Fruit fly (Drosophila melanogaster) whole organism, embryonic: ENCODE data around the gene CG6295.

ENCODE experiments used
- Abd-B ChIP-seq: fragments of 200-800 bp; sonication (Bioruptor generic); optimal IDR thresholded peaks from 2 replicates; lab custom pipeline; 2018; ENCODE audit warnings: missing biosample characterization, mild to moderate bottlenecking, missing genetic modification characterization, moderate library complexity
- Ada2b ChIP-seq: fragments of 200-800 bp; sonication (Bioruptor generic); IDR thresholded peaks from 2 replicates; pipeline ENCODE4 v1.3.6; 2022; ENCODE audit warnings: missing biosample characterization, missing genetic modification characterization
- Antp ChIP-seq: fragments of 200-800 bp; sonication (Bioruptor generic); optimal IDR thresholded peaks from 3 replicates; lab custom pipeline; 2016; ENCODE audit warnings: missing biosample characterization, missing genetic modification characterization
- Bteb2 ChIP-seq: fragments of 200-800 bp; sonication (Bioruptor generic); optimal IDR thresholded peaks from 2 replicates; lab custom pipeline; 2016; ENCODE audit warnings: missing biosample characterization, missing genetic modification characterization
- CG10267 ChIP-seq: fragments of 200-800 bp; sonication (Bioruptor generic); optimal IDR thresholded peaks from 2 replicates; lab custom pipeline; 2018; ENCODE audit warnings: missing biosample characterization, mild to moderate bottlenecking, missing genetic modification characterization, moderate library complexity
- CG10959 ChIP-seq: fragments of 200-800 bp; sonication (Bioruptor generic); IDR thresholded peaks from 2 replicates; pipeline ENCODE4 v1.3.6; 2022; ENCODE audit warnings: missing biosample characterization, missing genetic modification characterization
- CG14667 ChIP-seq: fragments of 200-800 bp; sonication (Bioruptor generic); IDR thresholded peaks from 2 replicates; pipeline ENCODE4 v1.3.6; 2022; ENCODE audit warnings: missing biosample characterization, missing genetic modification characterization
- CG16815 ChIP-seq: fragments of 200-800 bp; sonication (Bioruptor generic); optimal IDR thresholded peaks from 3 replicates; lab custom pipeline; 2017; ENCODE audit warnings: missing biosample characterization, mild to moderate bottlenecking, missing genetic modification characterization
- CG17361 ChIP-seq: fragments of 200-800 bp; sonication (Bioruptor generic); IDR thresholded peaks from 3 replicates; pipeline ENCODE4 v1.3.6; 2022; ENCODE audit warnings: missing biosample characterization, missing genetic modification characterization
- CG17385 ChIP-seq: fragments of 200-800 bp; sonication (Bioruptor generic); optimal IDR thresholded peaks from 3 replicates; lab custom pipeline; 2018; ENCODE audit warnings: missing biosample characterization, mild to moderate bottlenecking, missing genetic modification characterization
- CG2120 ChIP-seq: fragments of 200-800 bp; sonication (Bioruptor generic); optimal IDR thresholded peaks from 3 replicates; lab custom pipeline; 2016; ENCODE audit warnings: missing biosample characterization, missing genetic modification characterization
- CG31224 ChIP-seq: fragments of 200-800 bp; sonication (Bioruptor generic); IDR thresholded peaks from 2 replicates; pipeline ENCODE4 v1.3.6; 2022; ENCODE audit warnings: missing biosample characterization, missing genetic modification characterization
- CG33213 ChIP-seq: fragments of 200-800 bp; sonication (Bioruptor generic); optimal IDR thresholded peaks from 3 replicates; lab custom pipeline; 2016; ENCODE audit warnings: missing biosample characterization, missing genetic modification characterization
- CG3847 ChIP-seq: fragments of 200-800 bp; sonication (Bioruptor generic); IDR thresholded peaks from 2 replicates; pipeline ENCODE4 v1.3.6; 2022; ENCODE audit warnings: missing biosample characterization, missing genetic modification characterization
- CG6765 ChIP-seq: fragments of 200-800 bp; sonication (Bioruptor generic); optimal IDR thresholded peaks from 3 replicates; lab custom pipeline; 2017; ENCODE audit warnings: missing biosample characterization, mild to moderate bottlenecking, missing genetic modification characterization
- CG7745 ChIP-seq: fragments of 200-800 bp; sonication (Bioruptor generic); optimal IDR thresholded peaks from 2 replicates; lab custom pipeline; 2018; ENCODE audit warnings: missing biosample characterization, mild to moderate bottlenecking, missing genetic modification characterization, moderate library complexity
- CG8944 ChIP-seq: fragments of 200-800 bp; sonication (Bioruptor generic); optimal IDR thresholded peaks from 3 replicates; lab custom pipeline; 2016; ENCODE audit warnings: missing biosample characterization, missing genetic modification characterization
- CG9609 ChIP-seq: fragments of 200-800 bp; sonication (Bioruptor generic); optimal IDR thresholded peaks from 3 replicates; lab custom pipeline; 2016; ENCODE audit warnings: missing biosample characterization, missing genetic modification characterization
- CG9932 ChIP-seq: fragments of 200-800 bp; sonication (Bioruptor generic); IDR thresholded peaks from 2 replicates; pipeline ENCODE4 v1.3.6; 2022; ENCODE audit warnings: missing biosample characterization, missing genetic modification characterization
- CoRest ChIP-seq: fragments of 200-800 bp; sonication (Bioruptor generic); optimal IDR thresholded peaks from 3 replicates; lab custom pipeline; 2018; ENCODE audit warnings: missing biosample characterization, mild to moderate bottlenecking, missing genetic modification characterization, moderate library complexity
- D ChIP-seq, 2 experiments: fragments of 200-800 bp in 1 of 2; fragments of >200 bp in 1 of 2; sonication (Bioruptor generic) in 1 of 2; optimal IDR thresholded peaks; 2 replicates in 1 of 2; 3 replicates in 1 of 2; lab custom pipeline; 2017; ENCODE audit warnings: mild to moderate bottlenecking in 1 of 2, missing biosample characterization in 1 of 2, missing genetic modification characterization in 1 of 2, missing genetic modification reagents in 1 of 2
- D19B ChIP-seq: fragments of 200-800 bp; sonication (Bioruptor generic); optimal IDR thresholded peaks from 2 replicates; lab custom pipeline; 2017; ENCODE audit warnings: missing biosample characterization, mild to moderate bottlenecking, missing genetic modification characterization
- Doc2 ChIP-seq: fragments of 200-800 bp; sonication (Bioruptor generic); IDR thresholded peaks from 2 replicates; pipeline ENCODE4 v1.3.6; 2022; ENCODE audit warnings: missing biosample characterization, missing genetic modification characterization
- E2f1 ChIP-seq: fragments of 200-800 bp; sonication (Bioruptor generic); IDR thresholded peaks from 2 replicates; pipeline ENCODE4 v1.3.6; 2022; ENCODE audit warnings: missing biosample characterization, missing genetic modification characterization
- Ets97D ChIP-seq: fragments of 200-800 bp; sonication (Bioruptor generic); optimal IDR thresholded peaks from 3 replicates; lab custom pipeline; 2016; ENCODE audit warnings: missing biosample characterization, missing genetic modification characterization
- Fer2 ChIP-seq: fragments of 200-800 bp; sonication (Bioruptor generic); optimal IDR thresholded peaks from 2 replicates; lab custom pipeline; 2018; ENCODE audit warnings: missing biosample characterization, mild to moderate bottlenecking, missing genetic modification characterization, moderate library complexity
- Gsc ChIP-seq: fragments of 200-800 bp; sonication (Bioruptor generic); IDR thresholded peaks from 2 replicates; pipeline ENCODE4 v1.3.6; 2022; ENCODE audit warnings: missing biosample characterization, missing genetic modification characterization
- Gug ChIP-seq: fragments of 200-800 bp; sonication (Bioruptor generic); IDR thresholded peaks from 4 replicates; pipeline ENCODE4 v1.3.6; 2022; ENCODE audit warnings: missing biosample characterization, missing genetic modification characterization
- Hmr ChIP-seq: fragments of 200-800 bp; sonication (Bioruptor generic); optimal IDR thresholded peaks from 3 replicates; lab custom pipeline; 2017; ENCODE audit warnings: mild to moderate bottlenecking, missing biosample characterization, missing genetic modification reagents, missing genetic modification characterization
- Hsf ChIP-seq: fragments of 200-800 bp; sonication (Bioruptor generic); optimal IDR thresholded peaks from 3 replicates; lab custom pipeline; 2016; ENCODE audit warnings: missing biosample characterization, missing genetic modification characterization
- MBD-R2 ChIP-seq: fragments of 200-800 bp; sonication (Bioruptor generic); IDR thresholded peaks from 2 replicates; pipeline ENCODE4 v1.3.6; 2022; ENCODE audit warnings: missing biosample characterization, missing genetic modification characterization
- MTF-1 ChIP-seq: fragments of 200-800 bp; sonication (Bioruptor generic); optimal IDR thresholded peaks from 2 replicates; lab custom pipeline; 2018; ENCODE audit warnings: missing biosample characterization, mild to moderate bottlenecking, missing genetic modification characterization, borderline replicate concordance
- Max ChIP-seq: fragments of 200-800 bp; sonication (Bioruptor generic); optimal IDR thresholded peaks from 2 replicates; lab custom pipeline; 2016; ENCODE audit warnings: missing biosample characterization, mild to moderate bottlenecking, missing genetic modification characterization
- Meics ChIP-seq: fragments of 200-800 bp; sonication (Bioruptor generic); optimal IDR thresholded peaks from 2 replicates; lab custom pipeline; 2017; ENCODE audit warnings: missing biosample characterization, mild to moderate bottlenecking, missing genetic modification characterization
- Rfx ChIP-seq: fragments of 200-800 bp; sonication (Bioruptor generic); IDR thresholded peaks from 2 replicates; pipeline ENCODE4 v1.3.6; 2022; ENCODE audit warnings: missing biosample characterization, missing genetic modification characterization
- Scr ChIP-seq: fragments of 200-800 bp; sonication (Bioruptor generic); IDR thresholded peaks from 2 replicates; pipeline ENCODE4 v1.3.6; 2022; ENCODE audit warnings: missing biosample characterization, missing genetic modification characterization; ENCODE audit not compliant: partially characterized antibody
- Sox100B ChIP-seq: fragments of 200-800 bp; sonication (Bioruptor generic); optimal IDR thresholded peaks from 3 replicates; lab custom pipeline; 2018; ENCODE audit warnings: missing biosample characterization, mild to moderate bottlenecking, missing genetic modification characterization
- TFAM ChIP-seq: fragments of 200-800 bp; sonication (Bioruptor generic); optimal IDR thresholded peaks from 2 replicates; lab custom pipeline; 2017; ENCODE audit warnings: missing biosample characterization, missing genetic modification characterization, inconsistent platforms
- Taf1 ChIP-seq: fragments of 200-800 bp; sonication (Bioruptor generic); IDR thresholded peaks from 2 replicates; pipeline ENCODE4 v1.3.6; 2022; ENCODE audit warnings: missing biosample characterization, missing genetic modification characterization
- bab2 ChIP-seq: fragments of 200-800 bp; sonication (Bioruptor generic); optimal IDR thresholded peaks from 2 replicates; lab custom pipeline; 2016; ENCODE audit warnings: missing biosample characterization, missing genetic modification characterization
- chn ChIP-seq: fragments of 200-800 bp; sonication (Bioruptor generic); optimal IDR thresholded peaks from 2 replicates; lab custom pipeline; 2016; ENCODE audit warnings: missing biosample characterization, missing genetic modification characterization
- crc ChIP-seq: fragments of 200-800 bp; sonication (Bioruptor generic); optimal IDR thresholded peaks from 2 replicates; lab custom pipeline; 2016; ENCODE audit warnings: missing biosample characterization, missing genetic modification characterization
- eve ChIP-seq, 2 experiments: fragments of >200 bp; optimal IDR thresholded peaks; 2 replicates each; lab custom pipeline; 2017; ENCODE audit warnings: missing biosample characterization in 2 of 2, missing genetic modification characterization in 2 of 2
- fu2 ChIP-seq: fragments of 200-800 bp; sonication (Bioruptor generic); optimal IDR thresholded peaks from 2 replicates; lab custom pipeline; 2016; ENCODE audit warnings: missing biosample characterization, missing genetic modification characterization
- her ChIP-seq: fragments of 200-800 bp; sonication (Bioruptor generic); optimal IDR thresholded peaks from 2 replicates; lab custom pipeline; 2016; ENCODE audit warnings: missing biosample characterization, missing genetic modification characterization
- nmo ChIP-seq: fragments of 200-800 bp; sonication (Bioruptor generic); optimal IDR thresholded peaks from 2 replicates; lab custom pipeline; 2018; ENCODE audit warnings: missing biosample characterization, mild to moderate bottlenecking, missing genetic modification characterization, moderate library complexity
- pan ChIP-seq, 4 experiments: fragments of >200 bp in 3 of 4; fragments of 200-800 bp in 1 of 4; sonication (Bioruptor generic) in 1 of 4; optimal IDR thresholded peaks in 3 of 4; IDR thresholded peaks in 1 of 4; 2 replicates each; pipeline versions ENCODE4 v1.3.6 to Lab custom; 2017 to 2022; ENCODE audit warnings: missing biosample characterization in 2 of 4, missing genetic modification characterization in 2 of 4, mixed read lengths in 1 of 4
- run ChIP-seq: fragments of 200-800 bp; sonication (Bioruptor generic); optimal IDR thresholded peaks from 3 replicates; lab custom pipeline; 2018; ENCODE audit warnings: missing biosample characterization, mild to moderate bottlenecking, missing genetic modification characterization
- seq ChIP-seq: fragments of 200-800 bp; sonication (Bioruptor generic); IDR thresholded peaks from 2 replicates; pipeline ENCODE4 v1.3.6; 2022; ENCODE audit warnings: missing biosample characterization, missing genetic modification characterization
- usp ChIP-seq: fragments of >200 bp; optimal IDR thresholded peaks from 2 replicates; lab custom pipeline; 2017; ENCODE audit warnings: missing biosample characterization, missing genetic modification characterization

The CG6295 gene

dm6 chr3R:26963747-26964174, 43.1 kb downstream of the CG6295 start (continued):
- TF ChIP-seq chn (no peak), CG31224 (GFP tag; lab: Robert Waterston, UW) (peak; percentile 26; the same call in 1 of the 2 replicates), Bteb2 (GFP tag; lab: Kevin White, UChicago) (no peak), crc (GFP tag; lab: Kevin White, UChicago) (peak; percentile 61), seq (GFP tag; lab: Robert Waterston, UW) (peak; percentile 29; the same call in 1 of the 2 replicates), Meics (GFP tag; lab: Kevin White, UChicago) (peak; percentile 31), MBD-R2 (GFP tag; lab: Robert Waterston, UW) (peak; percentile 42; the same call in 1 of the 2 replicates), CG8944 (GFP tag; lab: Kevin White, UChicago) (peak; percentile 52), Abd-B (GFP tag; lab: Kevin White, UChicago) (peak; percentile 79), CG9932 (peak; percentile 18), bab2 (peak; percentile 86), TFAM (GFP tag; lab: Kevin White, UChicago) (peak; percentile 24), Scr (no peak), her (GFP tag; lab: Kevin White, UChicago) (peak; percentile 35), Doc2 (no peak), Rfx (GFP tag; lab: Robert Waterston, UW) (peak; percentile 29; the same call in 1 of the 2 replicates), D19B (GFP tag; lab: Kevin White, UChicago) (peak; percentile 39), Max (GFP tag; lab: Kevin White, UChicago) (peak; percentile 74), CG10959 (GFP tag; lab: Robert Waterston, UW) (peak; percentile 58; the same call in 1 of the 2 replicates), CG10267 (tag; lab: Kevin White, UChicago) (peak; percentile 53), CG3847 (0 out of 2 replicates have a peak, but pooled peaks have one; percentile 30), CG7745 (no peak), CoRest (tag; lab: Kevin White, UChicago) (peak; percentile 53), CG33213 (peak; percentile 81), Hsf (GFP tag; lab: Kevin White, UChicago) (peak; percentile 21), Antp (GFP tag; lab: Kevin White, UChicago) (peak; percentile 30), pan (optimal IDR thresholded peaks at IDR 0.05; lab: Kevin White, UChicago) (no peak), pan (GFP tag; optimal IDR thresholded peaks at IDR 0.05 in 1 of 2, IDR thresholded peaks at IDR 0.05 in 1 of 2) (peak in 1 of 2 experiments; percentile 72), D (optimal IDR thresholded peaks at IDR 0.05; lab: Kevin White, UChicago) (no peak), D (GFP tag; optimal IDR thresholded peaks at IDR 0.05; lab: Kevin White, UChicago) (peak; percentile 82), Gsc (GFP tag; lab: Robert Waterston, UW) (no peak), fu2 (GFP tag; lab: Kevin White, UChicago) (peak; percentile 32), usp (GFP tag; lab: Kevin White, UChicago) (no peak), CG9609 (GFP tag; lab: Kevin White, UChicago) (peak; percentile 11), nmo (GFP tag; lab: Kevin White, UChicago) (peak; percentile 84), CG6765 (GFP tag; lab: Kevin White, UChicago) (peak; percentile 11), eve (GFP tag; optimal IDR thresholded peaks at IDR 0.05; lab: Kevin White, UChicago) (peak in 1 of 2 experiments; percentile 32), CG2120 (GFP tag; lab: Kevin White, UChicago) (peak; percentile 67), Ets97D (GFP tag; lab: Kevin White, UChicago) (peak; percentile 55), Fer2 (tag; lab: Kevin White, UChicago) (peak; percentile 2), Sox100B (peak; percentile 76), E2f1 (peak; percentile 30; the same call in 1 of the 2 replicates), CG14667 (GFP tag; lab: Robert Waterston, UW) (peak; percentile 40), Taf1 (peak; percentile 48; the same call in 1 of the 2 replicates), MTF-1 (peak; percentile 75), CG17361 (GFP tag; lab: Robert Waterston, UW) (peak; percentile 84), Ada2b (GFP tag; lab: Robert Waterston, UW) (peak; percentile 53; the same call in 1 of the 2 replicates), run (peak; percentile 29), CG17385 (GFP tag; lab: Kevin White, UChicago) (peak; percentile 33), Hmr (GFP tag; lab: Kevin White, UChicago) (peak; percentile 48), Gug (0 out of 4 replicates have a peak, but pooled peaks have one; percentile 41), CG16815 (GFP tag; lab: Kevin White, UChicago) (peak; percentile 24)
